Fruit fly (Drosophila melanogaster) whole organism, embryonic: Measurements from ENCODE around the gene CG6901.

Experiments
- Aef1 ChIP-seq: fragments of 200-800 bp; sonication (Bioruptor generic); IDR thresholded peaks from 3 replicates; pipeline ENCODE4 v1.3.6; 2022; ENCODE audit warnings: missing biosample characterization, missing genetic modification characterization
- Asciz ChIP-seq: fragments of 200-800 bp; sonication (Bioruptor generic); optimal IDR thresholded peaks from 2 replicates; lab custom pipeline; 2017; ENCODE audit warnings: missing biosample characterization, mild to moderate bottlenecking, missing genetic modification characterization, missing genetic modification reagents
- BtbVII ChIP-seq: fragments of 200-800 bp; sonication (Bioruptor generic); optimal IDR thresholded peaks from 3 replicates; lab custom pipeline; 2017; ENCODE audit warnings: missing biosample characterization, mild to moderate bottlenecking, missing genetic modification characterization
- CG10209 ChIP-seq: fragments of 200-800 bp; sonication (Bioruptor generic); optimal IDR thresholded peaks from 3 replicates; lab custom pipeline; 2017; ENCODE audit warnings: missing biosample characterization, mild to moderate bottlenecking, missing genetic modification characterization, missing genetic modification reagents
- CG10979 ChIP-seq: fragments of 200-800 bp; sonication (Bioruptor generic); optimal IDR thresholded peaks from 2 replicates; lab custom pipeline; 2018; ENCODE audit warnings: missing biosample characterization, mild to moderate bottlenecking, missing genetic modification characterization, moderate library complexity
- CG13624 ChIP-seq: fragments of 200-800 bp; sonication (Bioruptor generic); optimal IDR thresholded peaks from 2 replicates; lab custom pipeline; 2016; ENCODE audit warnings: missing biosample characterization, missing genetic modification characterization
- CG1529 ChIP-seq: fragments of 200-800 bp; sonication (Bioruptor generic); optimal IDR thresholded peaks from 3 replicates; lab custom pipeline; 2018; ENCODE audit warnings: missing biosample characterization, missing genetic modification characterization
- CG16813 ChIP-seq: fragments of 200-800 bp; sonication (Bioruptor generic); IDR thresholded peaks from 3 replicates; pipeline ENCODE4 v1.3.6; 2022; ENCODE audit warnings: missing biosample characterization, missing genetic modification characterization; ENCODE audit not compliant: partially characterized antibody
- CG17912 ChIP-seq: fragments of 200-800 bp; sonication (Bioruptor generic); optimal IDR thresholded peaks from 2 replicates; lab custom pipeline; 2018; ENCODE audit warnings: missing biosample characterization, mild to moderate bottlenecking, missing genetic modification characterization
- CG1792 ChIP-seq: fragments of 200-800 bp; sonication (Bioruptor generic); optimal IDR thresholded peaks from 2 replicates; lab custom pipeline; 2016; ENCODE audit warnings: missing biosample characterization, missing genetic modification characterization
- CG18619 ChIP-seq: fragments of 200-800 bp; sonication (Bioruptor generic); optimal IDR thresholded peaks from 3 replicates; lab custom pipeline; 2017; ENCODE audit warnings: missing biosample characterization, mild to moderate bottlenecking, missing genetic modification characterization
- CG2129 ChIP-seq: fragments of 200-800 bp; sonication (Bioruptor generic); IDR thresholded peaks from 2 replicates; pipeline ENCODE4 v1.3.6; 2022; ENCODE audit warnings: missing biosample characterization, missing genetic modification characterization; ENCODE audit not compliant: partially characterized antibody
- CG3065 ChIP-seq: fragments of 200-800 bp; sonication (Bioruptor generic); optimal IDR thresholded peaks from 2 replicates; lab custom pipeline; 2016; ENCODE audit warnings: missing biosample characterization, missing genetic modification characterization
- CG3163 ChIP-seq: fragments of 200-800 bp; sonication (Bioruptor generic); optimal IDR thresholded peaks from 3 replicates; lab custom pipeline; 2016; ENCODE audit warnings: missing biosample characterization, missing genetic modification characterization
- CG32532 ChIP-seq: fragments of 200-800 bp; sonication (Bioruptor generic); IDR thresholded peaks from 2 replicates; pipeline ENCODE4 v1.3.6; 2022; ENCODE audit warnings: missing biosample characterization, missing genetic modification characterization
- Doc2 ChIP-seq: fragments of 200-800 bp; sonication (Bioruptor generic); IDR thresholded peaks from 2 replicates; pipeline ENCODE4 v1.3.6; 2022; ENCODE audit warnings: missing biosample characterization, missing genetic modification characterization
- E2f1 ChIP-seq: fragments of 200-800 bp; sonication (Bioruptor generic); IDR thresholded peaks from 2 replicates; pipeline ENCODE4 v1.3.6; 2022; ENCODE audit warnings: missing biosample characterization, missing genetic modification characterization
- Fer1 ChIP-seq: fragments of 200-800 bp; sonication (Bioruptor generic); optimal IDR thresholded peaks from 2 replicates; lab custom pipeline; 2017; ENCODE audit warnings: missing biosample characterization, mild to moderate bottlenecking, missing genetic modification characterization
- H15 ChIP-seq: fragments of 200-800 bp; sonication (Bioruptor generic); IDR thresholded peaks from 3 replicates; pipeline ENCODE4 v1.3.6; 2022; ENCODE audit warnings: missing biosample characterization, missing genetic modification characterization
- HLHmδ ChIP-seq: fragments of 200-800 bp; sonication (Bioruptor generic); optimal IDR thresholded peaks from 2 replicates; lab custom pipeline; 2018; ENCODE audit warnings: missing biosample characterization, mild to moderate bottlenecking, missing genetic modification characterization, moderate library complexity
- Hand ChIP-seq: fragments of 200-800 bp; sonication (Bioruptor generic); optimal IDR thresholded peaks from 2 replicates; lab custom pipeline; 2017; ENCODE audit warnings: mild to moderate bottlenecking, missing biosample characterization, missing genetic modification reagents, missing genetic modification characterization
- Pdp1 ChIP-seq, 2 experiments: fragments of 200-800 bp; sonication (Bioruptor generic); optimal IDR thresholded peaks; 3 replicates each; lab custom pipeline; 2016; ENCODE audit warnings: missing biosample characterization in 2 of 2, missing genetic modification characterization in 2 of 2, mild to moderate bottlenecking in 1 of 2, moderate library complexity in 1 of 2
- Sox102F ChIP-seq: fragments of 200-800 bp; sonication (Bioruptor generic); optimal IDR thresholded peaks from 2 replicates; lab custom pipeline; 2018; ENCODE audit warnings: missing biosample characterization, mild to moderate bottlenecking, missing genetic modification characterization, moderate library complexity
- Tbp ChIP-seq: fragments of >200 bp; optimal IDR thresholded peaks from 2 replicates; lab custom pipeline; 2018; ENCODE audit warnings: missing biosample characterization, missing genetic modification characterization
- Vsx1 ChIP-seq: fragments of 200-800 bp; sonication (Bioruptor generic); optimal IDR thresholded peaks from 2 replicates; lab custom pipeline; 2017; ENCODE audit warnings: missing biosample characterization, mild to moderate bottlenecking, missing genetic modification characterization, missing genetic modification reagents
- eyg ChIP-seq: fragments of 200-800 bp; sonication (Bioruptor generic); optimal IDR thresholded peaks from 3 replicates; lab custom pipeline; 2016; ENCODE audit warnings: missing biosample characterization, missing genetic modification characterization
- gem ChIP-seq: fragments of 200-800 bp; sonication (Bioruptor generic); optimal IDR thresholded peaks from 2 replicates; lab custom pipeline; 2019; ENCODE audit warnings: missing biosample characterization, mild to moderate bottlenecking, missing genetic modification characterization, moderate library complexity
- gsb ChIP-seq: fragments of 200-800 bp; sonication (Bioruptor generic); IDR thresholded peaks from 2 replicates; pipeline ENCODE4 v1.3.6; 2022; ENCODE audit warnings: missing biosample characterization, missing genetic modification characterization
- ham ChIP-seq: fragments of 200-800 bp; sonication (Bioruptor generic); IDR thresholded peaks from 2 replicates; pipeline ENCODE4 v1.3.6; 2022; ENCODE audit warnings: missing biosample characterization, missing genetic modification characterization
- hbn ChIP-seq: fragments of 200-800 bp; sonication (Bioruptor generic); IDR thresholded peaks from 2 replicates; pipeline ENCODE4 v1.3.6; 2022; ENCODE audit warnings: missing biosample characterization, missing genetic modification characterization; ENCODE audit not compliant: partially characterized antibody
- hkb ChIP-seq, 2 experiments: fragments of 200-800 bp in 1 of 2; fragments of >200 bp in 1 of 2; sonication (Bioruptor generic) in 1 of 2; IDR thresholded peaks in 1 of 2; optimal IDR thresholded peaks in 1 of 2; 2 replicates each; pipeline versions ENCODE4 v1.3.6 to Lab custom; 2017 to 2022; ENCODE audit warnings: missing biosample characterization in 1 of 2, missing genetic modification characterization in 1 of 2
- jing ChIP-seq: fragments of 200-800 bp; sonication (Bioruptor generic); optimal IDR thresholded peaks from 2 replicates; lab custom pipeline; 2018; ENCODE audit warnings: missing biosample characterization, mild to moderate bottlenecking, missing genetic modification characterization
- jumu ChIP-seq: fragments of 200-800 bp; sonication (Bioruptor generic); optimal IDR thresholded peaks from 3 replicates; lab custom pipeline; 2016; ENCODE audit warnings: missing biosample characterization, missing genetic modification characterization
- mld ChIP-seq: fragments of 200-800 bp; sonication (Bioruptor generic); IDR thresholded peaks from 3 replicates; pipeline ENCODE4 v1.3.6; 2022; ENCODE audit warnings: missing biosample characterization, missing genetic modification characterization; ENCODE audit not compliant: partially characterized antibody
- nom ChIP-seq: fragments of 200-800 bp; sonication (Bioruptor generic); optimal IDR thresholded peaks from 2 replicates; lab custom pipeline; 2017; ENCODE audit warnings: missing biosample characterization, missing genetic modification characterization, mild to moderate bottlenecking, moderate library complexity, missing genetic modification reagents
- p53 ChIP-seq: fragments of 200-800 bp; sonication (Bioruptor generic); optimal IDR thresholded peaks from 2 replicates; lab custom pipeline; 2016; ENCODE audit warnings: missing biosample characterization, missing genetic modification characterization
- pb ChIP-seq: fragments of 200-800 bp; sonication (Bioruptor generic); optimal IDR thresholded peaks from 3 replicates; lab custom pipeline; 2016; ENCODE audit warnings: missing biosample characterization, missing genetic modification characterization
- prd ChIP-seq, 3 experiments: fragments of >200 bp in 2 of 3; fragments of 200-800 bp in 1 of 3; sonication (Bioruptor generic) in 1 of 3; optimal IDR thresholded peaks in 2 of 3; IDR thresholded peaks in 1 of 3; 2 replicates in 2 of 3; 3 replicates in 1 of 3; pipeline versions ENCODE4 v1.3.6 to Lab custom; 2017 to 2022; ENCODE audit warnings: missing biosample characterization in 1 of 3, missing genetic modification characterization in 1 of 3
- pzg ChIP-seq: fragments of 200-800 bp; sonication (Bioruptor generic); optimal IDR thresholded peaks from 3 replicates; lab custom pipeline; 2018; ENCODE audit warnings: missing biosample characterization, mild to moderate bottlenecking, missing genetic modification characterization, moderate library complexity
- scrt ChIP-seq: fragments of 200-800 bp; sonication (Bioruptor generic); optimal IDR thresholded peaks from 2 replicates; lab custom pipeline; 2018; ENCODE audit warnings: missing biosample characterization, mild to moderate bottlenecking, missing genetic modification characterization, moderate library complexity
- sd ChIP-seq: fragments of 200-800 bp; sonication (Bioruptor generic); optimal IDR thresholded peaks from 3 replicates; lab custom pipeline; 2018; ENCODE audit warnings: missing biosample characterization, mild to moderate bottlenecking, missing genetic modification characterization, moderate library complexity
- sim ChIP-seq: fragments of 200-800 bp; sonication (Bioruptor generic); IDR thresholded peaks from 2 replicates; pipeline ENCODE4 v1.3.6; 2022; ENCODE audit warnings: missing biosample characterization, missing genetic modification characterization
- toy ChIP-seq: fragments of 200-800 bp; sonication (Bioruptor generic); IDR thresholded peaks from 2 replicates; pipeline ENCODE4 v1.3.6; 2022; ENCODE audit warnings: missing biosample characterization, missing genetic modification characterization
- tx ChIP-seq: fragments of 200-800 bp; sonication (Bioruptor generic); optimal IDR thresholded peaks from 2 replicates; lab custom pipeline; 2016; ENCODE audit warnings: missing biosample characterization, missing genetic modification characterization
- vnd ChIP-seq: fragments of 200-800 bp; sonication (Bioruptor generic); IDR thresholded peaks from 3 replicates; pipeline ENCODE4 v1.3.6; 2022; ENCODE audit warnings: missing biosample characterization, missing genetic modification characterization; ENCODE audit not compliant: partially characterized antibody
- zfh2 ChIP-seq: fragments of 200-800 bp; sonication (Bioruptor generic); optimal IDR thresholded peaks from 2 replicates; lab custom pipeline; 2016; ENCODE audit warnings: missing biosample characterization, missing genetic modification characterization

The CG6901 gene

DNA sequence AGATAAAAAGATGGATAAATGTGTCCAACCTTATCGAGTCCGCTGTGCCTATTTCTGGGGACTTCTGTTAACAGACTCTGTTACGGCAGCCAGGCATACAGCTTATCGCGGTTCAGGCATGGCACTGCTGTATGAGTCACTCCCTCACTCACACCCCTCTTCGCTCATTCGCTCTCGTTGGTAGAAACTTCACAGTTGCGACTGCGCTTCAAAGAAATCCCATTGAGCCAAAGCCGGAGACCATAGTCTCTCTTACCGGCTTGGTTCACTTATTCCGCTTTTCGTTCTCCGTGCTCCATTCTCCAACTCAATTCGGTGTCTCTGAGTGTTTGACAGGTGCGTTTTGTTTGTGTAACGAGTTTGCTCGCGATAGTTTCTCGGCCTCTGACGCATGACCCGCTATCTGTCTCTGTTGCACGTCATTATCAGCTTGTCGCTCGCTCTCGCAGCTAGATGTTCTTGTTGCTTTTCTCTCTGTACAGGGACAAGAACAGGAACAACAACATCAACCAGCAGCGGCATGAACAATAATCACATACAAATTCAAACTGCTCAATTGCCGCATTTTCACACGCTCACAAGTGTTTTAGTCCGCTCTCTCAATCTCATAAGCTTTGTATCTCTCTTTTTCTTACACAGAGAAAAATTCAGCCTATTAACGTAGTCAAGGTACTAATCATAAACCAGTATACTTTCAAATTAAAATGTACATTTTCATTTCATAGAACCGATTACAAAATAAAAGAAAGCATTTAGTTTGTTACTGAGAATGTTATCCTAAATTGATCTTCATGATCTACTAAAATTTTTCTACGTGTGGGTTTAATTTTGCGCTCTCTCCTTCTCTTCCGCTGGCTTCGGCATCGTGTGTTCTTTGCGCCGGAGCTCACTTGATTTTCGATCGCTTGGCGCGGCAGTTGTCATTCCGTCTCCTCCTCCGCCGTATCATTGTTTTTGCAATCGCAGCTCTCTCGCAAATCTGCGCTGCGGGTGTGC is 42.9 kb upstream of the CG6901 start (continued):
- TF ChIP-seq CG18619 (GFP tag; lab: Kevin White, UChicago) (peak; percentile 99), CG2129 (no peak), BtbVII (GFP tag; lab: Kevin White, UChicago) (peak; percentile 99), H15 (GFP tag; lab: Robert Waterston, UW) (peak; percentile 99), toy (GFP tag; lab: Robert Waterston, UW) (peak; percentile 98), hkb (optimal IDR thresholded peaks at IDR 0.05; lab: Kevin White, UChicago) (no peak), hkb (GFP tag; IDR thresholded peaks at IDR 0.05; lab: Robert Waterston, UW) (peak; percentile 100), prd (optimal IDR thresholded peaks at IDR 0.05; lab: Kevin White, UChicago) (no peak), prd (GFP tag; IDR thresholded peaks at IDR 0.05; lab: Robert Waterston, UW) (peak; percentile 100), eyg (GFP tag; lab: Kevin White, UChicago) (peak; percentile 99), Tbp (GFP tag; lab: Kevin White, UChicago) (no peak), Fer1 (GFP tag; lab: Kevin White, UChicago) (peak; percentile 99), Vsx1 (GFP tag; lab: Kevin White, UChicago) (peak; percentile 97), CG32532 (peak; percentile 99), E2f1 (GFP tag; lab: Robert Waterston, UW) (peak; percentile 100), Asciz (GFP tag; lab: Kevin White, UChicago) (peak; percentile 99), CG10209 (GFP tag; lab: Kevin White, UChicago) (peak; percentile 100), jumu (GFP tag; lab: Kevin White, UChicago) (peak; percentile 99), Sox102F (peak; percentile 100), scrt (GFP tag; lab: Kevin White, UChicago) (peak; percentile 98), tx (peak; percentile 99), CG1529 (GFP tag; lab: Kevin White, UChicago) (peak; percentile 99), pb (GFP tag; lab: Kevin White, UChicago) (peak; percentile 99), CG13624 (GFP tag; lab: Kevin White, UChicago) (peak; percentile 100), CG16813 (GFP tag; lab: Robert Waterston, UW) (0 out of 3 replicates have a peak, but pooled peaks have one; percentile 28), CG3163 (peak; percentile 97), vnd (GFP tag; lab: Robert Waterston, UW) (no peak), Aef1 (GFP tag; lab: Robert Waterston, UW) (peak; percentile 99), Doc2 (GFP tag; lab: Robert Waterston, UW) (no peak; the same call in 1 of the 2 replicates), gsb (peak; percentile 98), jing (GFP tag; lab: Kevin White, UChicago) (peak; percentile 98), gem (tag; lab: Kevin White, UChicago) (peak; percentile 100), zfh2 (GFP tag; lab: Kevin White, UChicago) (peak; percentile 98), Hand (peak; percentile 99), pzg (GFP tag; lab: Kevin White, UChicago) (peak; percentile 28), CG1792 (GFP tag; lab: Kevin White, UChicago) (peak; percentile 99), sd (tag; lab: Kevin White, UChicago) (peak; percentile 98), mld (GFP tag; lab: Robert Waterston, UW) (no peak), nom (GFP tag; lab: Kevin White, UChicago) (peak; percentile 98), HLHmδ (GFP tag; lab: Kevin White, UChicago) (peak; percentile 27), CG17912 (GFP tag; lab: Kevin White, UChicago) (peak; percentile 91), hbn (GFP tag; lab: Robert Waterston, UW) (no peak), Pdp1 (GFP tag; optimal IDR thresholded peaks at IDR 0.05; lab: Kevin White, UChicago) (peak; percentile 99), ham (peak; percentile 98), CG10979 (tag; lab: Kevin White, UChicago) (peak; percentile 100), sim (GFP tag; lab: Robert Waterston, UW) (peak; percentile 100), CG3065 (peak; percentile 99), p53 (GFP tag; lab: Kevin White, UChicago) (peak; percentile 97)
